Worm (Caenorhabditis elegans): ENCODE data around the gene allo-1.
"Not testable (repeated sequence)": the region's sequence is repeated elsewhere in the genome, so short reads cannot be mapped to it uniquely, and the experiment has no call there.

Gene allo-1

DNA sequence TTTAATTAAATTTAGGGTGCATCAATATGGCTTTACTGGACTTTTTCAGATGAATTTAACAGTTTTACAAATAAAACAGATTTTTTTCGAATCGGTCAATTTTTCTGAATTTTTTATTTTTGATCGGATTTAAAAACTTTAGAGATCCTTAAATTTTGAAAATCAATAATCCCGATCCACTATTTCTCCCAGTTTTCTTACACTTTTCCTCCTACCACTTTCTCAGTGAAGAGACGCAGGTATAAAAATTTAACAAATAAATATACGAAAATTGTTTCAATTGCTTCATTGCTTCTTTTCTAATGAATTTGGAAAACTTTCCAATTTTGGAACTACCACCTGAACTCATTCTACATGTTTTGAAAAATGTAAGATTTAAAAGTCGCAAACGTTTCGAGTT, 32.7 kb downstream of the allo-1 start, which contains the start of gene K08C7.7:
TSS of gene K08C7.7 (plus strand) at position 301 of the 400 bp plus-strand sequence.
- TF ChIP-seq flh-1 (GFP tag; optimal IDR thresholded peaks at IDR 0.05) (no peak), nhr-237 (tag; optimal IDR thresholded peaks at IDR 0.05) (no peak), bed-3 (GFP tag; optimal IDR thresholded peaks at IDR 0.05) (no peak), sptf-1 (tag; optimal IDR thresholded peaks at IDR 0.05) (no peak), mab-5 (tag; optimal IDR thresholded peaks at IDR 0.05) (no peak), elt-1 (tag; optimal IDR thresholded peaks at IDR 0.05; ENCODE audit: borderline replicate concordance, insufficient read depth) (no peak), lsy-2 (tag; optimal IDR thresholded peaks at IDR 0.05) (no peak), nhr-12 (tag; optimal IDR thresholded peaks at IDR 0.05) (no peak), nhr-2 (tag; optimal IDR thresholded peaks at IDR 0.05) (no peak), ztf-11 (tag; optimal IDR thresholded peaks at IDR 0.05) (no peak), ham-2 (GFP tag; optimal IDR thresholded peaks at IDR 0.05) (no peak), ceh-39 (tag; optimal IDR thresholded peaks at IDR 0.05) (no peak)

ce11 chrIV:10661760-10662159, 35.1 kb downstream of the allo-1 start, which contains the start of gene fmo-1:
fmo-1 (plus strand) TSS chrIV:10661857.
- no peak for TF ChIP-seq blmp-1 (tag; optimal IDR thresholded peaks at IDR 0.05)
- no peak for TF ChIP-seq ceh-39 (tag; optimal IDR thresholded peaks at IDR 0.05)
- TF ChIP-seq drap-1 (GFP tag; optimal IDR thresholded peaks at IDR 0.05), result no peak
- TF ChIP-seq sem-2 (GFP tag; optimal IDR thresholded peaks at IDR 0.05), result no peak
- no peak for TF ChIP-seq nhr-237 (tag; optimal IDR thresholded peaks at IDR 0.05)
- no peak for TF ChIP-seq hlh-1 (tag; optimal IDR thresholded peaks at IDR 0.05)
- TF ChIP-seq ceh-83 (GFP tag; optimal IDR thresholded peaks at IDR 0.05), result no peak
- TF ChIP-seq ztf-11 (tag; optimal IDR thresholded peaks at IDR 0.05), result no peak
- TF ChIP-seq elt-1 (tag; optimal IDR thresholded peaks at IDR 0.05; ENCODE audit: borderline replicate concordance, insufficient read depth), result no peak
- TF ChIP-seq ces-1 (GFP tag; optimal IDR thresholded peaks at IDR 0.05), result no peak
- no peak for TF ChIP-seq pha-4 (tag; optimal IDR thresholded peaks at IDR 0.05)
- TF ChIP-seq mls-2 (tag; optimal IDR thresholded peaks at IDR 0.05), result no peak
- no peak for TF ChIP-seq zip-8 (tag; optimal IDR thresholded peaks at IDR 0.05)
- no peak for TF ChIP-seq nhr-76 (tag; optimal IDR thresholded peaks at IDR 0.05)
- no peak for TF ChIP-seq mep-1 (tag; optimal IDR thresholded peaks at IDR 0.05)

- TF ChIP-seq lin-32 (GFP tag; optimal IDR thresholded peaks at IDR 0.05) (no peak), cnd-1 (tag; optimal IDR thresholded peaks at IDR 0.05) (no peak), blmp-1 (tag; optimal IDR thresholded peaks at IDR 0.05) (no peak), M03D4.4 (tag; optimal IDR thresholded peaks at IDR 0.05) (no peak), lsy-2 (tag; optimal IDR thresholded peaks at IDR 0.05) (no peak), sem-2 (GFP tag; optimal IDR thresholded peaks at IDR 0.05) (no peak), ham-2 (GFP tag; optimal IDR thresholded peaks at IDR 0.05) (no peak), hlh-1 (tag; optimal IDR thresholded peaks at IDR 0.05) (no peak), mab-5 (tag; optimal IDR thresholded peaks at IDR 0.05) (no peak), ceh-39 (tag; optimal IDR thresholded peaks at IDR 0.05) (no peak), unc-120 (tag; optimal IDR thresholded peaks at IDR 0.05; ENCODE audit: poor library complexity, severe bottlenecking) (no peak), snpc-4 (tag; optimal IDR thresholded peaks at IDR 0.05) (no peak)
These were observed 35.8 kb downstream of the allo-1 start for ce11 chrIV:10661072-10661471.

- TF ChIP-seq nhr-2 (tag; optimal IDR thresholded peaks at IDR 0.05) (no peak), cnd-1 (tag; optimal IDR thresholded peaks at IDR 0.05) (no peak)
These were observed 40.0 kb downstream of the allo-1 start, which contains the start of gene K08C7.1 for ce11 chrIV:10656770-10657323. K08C7.1 (plus strand) TSS chrIV:10656812.

- TF ChIP-seq nhr-2 (tag; optimal IDR thresholded peaks at IDR 0.05); ztf-11 (tag; optimal IDR thresholded peaks at IDR 0.05); unc-120 (tag; optimal IDR thresholded peaks at IDR 0.05; ENCODE audit: poor library complexity, severe bottlenecking): not testable (repeated sequence)
These were observed 42.8 kb downstream of the allo-1 start, which contains the start of gene glb-19 for ce11 chrIV:10654047-10654446. glb-19 (minus strand) TSS chrIV:10654147.

Data from whole organism, mixed stage, embryonic.